Fruit fly (Drosophila melanogaster) whole organism, embryonic: ENCODE results near the gene CG5079.

Source experiments
- Abd-B ChIP-seq: fragments of 200-800 bp; sonication (Bioruptor generic); optimal IDR thresholded peaks from 2 replicates; lab custom pipeline; 2018; ENCODE audit warnings: missing biosample characterization, mild to moderate bottlenecking, missing genetic modification characterization, moderate library complexity
- CG10274 ChIP-seq: fragments of 200-800 bp; sonication (Bioruptor generic); optimal IDR thresholded peaks from 3 replicates; lab custom pipeline; 2017; ENCODE audit warnings: missing biosample characterization, mild to moderate bottlenecking, missing genetic modification characterization
- CG10543 ChIP-seq: fragments of 200-800 bp; sonication (Bioruptor generic); optimal IDR thresholded peaks from 3 replicates; lab custom pipeline; 2017; ENCODE audit warnings: missing biosample characterization, mild to moderate bottlenecking, missing genetic modification characterization, moderate library complexity
- CG11093 ChIP-seq: fragments of 200-800 bp; sonication (Bioruptor generic); IDR thresholded peaks from 3 replicates; pipeline ENCODE4 v1.3.6; 2022; ENCODE audit warnings: missing biosample characterization, missing genetic modification characterization
- CG11247 ChIP-seq: fragments of 200-800 bp; sonication (Bioruptor generic); IDR thresholded peaks from 2 replicates; pipeline ENCODE4 v1.3.6; 2022; ENCODE audit warnings: missing biosample characterization, missing genetic modification characterization
- CG11456 ChIP-seq: fragments of 200-800 bp; sonication (Bioruptor generic); IDR thresholded peaks from 3 replicates; pipeline ENCODE4 v1.3.6; 2022; ENCODE audit warnings: missing biosample characterization, missing genetic modification characterization
- CG11723 ChIP-seq: fragments of 200-800 bp; sonication (Bioruptor generic); optimal IDR thresholded peaks from 2 replicates; lab custom pipeline; 2017; ENCODE audit warnings: missing biosample characterization, mild to moderate bottlenecking, missing genetic modification characterization
- CG12219 ChIP-seq: fragments of 200-800 bp; sonication (Bioruptor generic); optimal IDR thresholded peaks from 3 replicates; lab custom pipeline; 2018; ENCODE audit warnings: missing biosample characterization, mild to moderate bottlenecking, missing genetic modification characterization
- CG12299 ChIP-seq: fragments of 200-800 bp; sonication (Bioruptor generic); optimal IDR thresholded peaks from 2 replicates; lab custom pipeline; 2018; ENCODE audit warnings: missing biosample characterization, mild to moderate bottlenecking, missing genetic modification characterization
- CG14667 ChIP-seq: fragments of 200-800 bp; sonication (Bioruptor generic); IDR thresholded peaks from 2 replicates; pipeline ENCODE4 v1.3.6; 2022; ENCODE audit warnings: missing biosample characterization, missing genetic modification characterization
- CG14965 ChIP-seq: fragments of 200-800 bp; sonication (Bioruptor generic); optimal IDR thresholded peaks from 2 replicates; lab custom pipeline; 2016; ENCODE audit warnings: missing biosample characterization, missing genetic modification characterization, borderline replicate concordance
- CG30403 ChIP-seq: fragments of 200-800 bp; sonication (Bioruptor generic); optimal IDR thresholded peaks from 3 replicates; lab custom pipeline; 2016; ENCODE audit warnings: missing biosample characterization, missing genetic modification characterization
- CG31441 ChIP-seq: fragments of 200-800 bp; sonication (Bioruptor generic); IDR thresholded peaks from 2 replicates; pipeline ENCODE4 v1.3.6; 2022; ENCODE audit warnings: missing biosample characterization, missing genetic modification characterization
- CG32532 ChIP-seq: fragments of 200-800 bp; sonication (Bioruptor generic); IDR thresholded peaks from 2 replicates; pipeline ENCODE4 v1.3.6; 2022; ENCODE audit warnings: missing biosample characterization, missing genetic modification characterization
- CG34376 ChIP-seq: fragments of 200-800 bp; sonication (Bioruptor generic); optimal IDR thresholded peaks from 2 replicates; lab custom pipeline; 2018; ENCODE audit warnings: missing biosample characterization, mild to moderate bottlenecking, missing genetic modification characterization
- CG34422 ChIP-seq: fragments of 200-800 bp; sonication (Bioruptor generic); IDR thresholded peaks from 3 replicates; pipeline ENCODE4 v1.3.6; 2022; ENCODE audit warnings: missing biosample characterization, missing genetic modification characterization
- CG3726 ChIP-seq: fragments of 200-800 bp; sonication (Bioruptor generic); IDR thresholded peaks from 3 replicates; pipeline ENCODE4, ENCODE4 v1.3.6; 2022; ENCODE audit warnings: missing biosample characterization, missing genetic modification characterization
- CG5180 ChIP-seq: fragments of 200-800 bp; sonication (Bioruptor generic); optimal IDR thresholded peaks from 3 replicates; lab custom pipeline; 2017; ENCODE audit warnings: missing biosample characterization, missing genetic modification characterization, mild to moderate bottlenecking, moderate library complexity, missing genetic modification reagents
- CG6854 ChIP-seq: fragments of 200-800 bp; sonication (Bioruptor generic); optimal IDR thresholded peaks from 3 replicates; lab custom pipeline; 2017; ENCODE audit warnings: missing biosample characterization, mild to moderate bottlenecking, missing genetic modification characterization
- CG7928 ChIP-seq: fragments of 200-800 bp; sonication (Bioruptor generic); optimal IDR thresholded peaks from 2 replicates; lab custom pipeline; 2017; ENCODE audit warnings: missing biosample characterization, mild to moderate bottlenecking, missing genetic modification characterization
- CG8281 ChIP-seq: fragments of 200-800 bp; sonication (Bioruptor generic); optimal IDR thresholded peaks from 2 replicates; lab custom pipeline; 2018; ENCODE audit warnings: missing biosample characterization, mild to moderate bottlenecking, missing genetic modification characterization, moderate library complexity
- CG9609 ChIP-seq: fragments of 200-800 bp; sonication (Bioruptor generic); optimal IDR thresholded peaks from 3 replicates; lab custom pipeline; 2016; ENCODE audit warnings: missing biosample characterization, missing genetic modification characterization
- CoRest ChIP-seq: fragments of 200-800 bp; sonication (Bioruptor generic); optimal IDR thresholded peaks from 3 replicates; lab custom pipeline; 2018; ENCODE audit warnings: missing biosample characterization, mild to moderate bottlenecking, missing genetic modification characterization, moderate library complexity
- Dip2 ChIP-seq: fragments of 200-800 bp; sonication (Bioruptor generic); IDR thresholded peaks from 2 replicates; pipeline ENCODE4 v1.3.6; 2022; ENCODE audit warnings: missing biosample characterization, missing genetic modification characterization
- Fer3 ChIP-seq: fragments of 200-800 bp; sonication (Bioruptor generic); optimal IDR thresholded peaks from 2 replicates; lab custom pipeline; 2018; ENCODE audit warnings: missing biosample characterization, mild to moderate bottlenecking, missing genetic modification characterization, moderate library complexity
- H2.0 ChIP-seq: fragments of 200-800 bp; sonication (Bioruptor generic); IDR thresholded peaks from 2 replicates; pipeline ENCODE4 v1.3.6; 2022; ENCODE audit warnings: missing biosample characterization, missing genetic modification characterization
- HmgZ ChIP-seq: fragments of 200-800 bp; sonication (Bioruptor generic); optimal IDR thresholded peaks from 2 replicates; lab custom pipeline; 2018; ENCODE audit warnings: missing biosample characterization, mild to moderate bottlenecking, missing genetic modification characterization
- Mes4 ChIP-seq: fragments of 200-800 bp; sonication (Bioruptor generic); optimal IDR thresholded peaks from 2 replicates; lab custom pipeline; 2016; ENCODE audit warnings: missing biosample characterization, missing genetic modification characterization
- Nf-YA ChIP-seq: fragments of 200-800 bp; sonication (Bioruptor generic); IDR thresholded peaks from 2 replicates; pipeline ENCODE4 v1.3.6; 2022; ENCODE audit warnings: missing biosample characterization, missing genetic modification characterization
- PHDP ChIP-seq: fragments of 200-800 bp; sonication (Bioruptor generic); optimal IDR thresholded peaks from 3 replicates; lab custom pipeline; 2018; ENCODE audit warnings: missing biosample characterization, mild to moderate bottlenecking, missing genetic modification characterization, moderate library complexity
- Ravus ChIP-seq: fragments of 200-800 bp; sonication (Bioruptor generic); IDR thresholded peaks from 2 replicates; pipeline ENCODE4 v1.3.6; 2022; ENCODE audit warnings: missing biosample characterization, missing genetic modification characterization
- Rx ChIP-seq: fragments of 200-800 bp; sonication (Bioruptor generic); IDR thresholded peaks from 2 replicates; pipeline ENCODE4 v1.3.6; 2022; ENCODE audit warnings: missing biosample characterization, missing genetic modification characterization
- Sry-β ChIP-seq: fragments of 200-800 bp; sonication (Bioruptor generic); optimal IDR thresholded peaks from 2 replicates; lab custom pipeline; 2018; ENCODE audit warnings: missing biosample characterization, mild to moderate bottlenecking, missing genetic modification characterization, moderate library complexity
- ara ChIP-seq: fragments of 200-800 bp; sonication (Bioruptor generic); IDR thresholded peaks from 2 replicates; pipeline ENCODE4 v1.3.6; 2022; ENCODE audit warnings: missing biosample characterization, missing genetic modification characterization
- cg ChIP-seq: fragments of 200-800 bp; sonication (Bioruptor generic); optimal IDR thresholded peaks from 3 replicates; lab custom pipeline; 2019; ENCODE audit warnings: missing biosample characterization, mild to moderate bottlenecking, missing genetic modification characterization, moderate library complexity
- crol ChIP-seq: fragments of 200-800 bp; sonication (Bioruptor generic); IDR thresholded peaks from 2 replicates; pipeline ENCODE4 v1.3.6; 2022; ENCODE audit warnings: missing biosample characterization, missing genetic modification characterization
- dimm ChIP-seq: fragments of 200-800 bp; sonication (Bioruptor generic); IDR thresholded peaks from 2 replicates; pipeline ENCODE4 v1.3.6; 2022; ENCODE audit warnings: missing biosample characterization, missing genetic modification characterization
- eve ChIP-seq, 2 experiments: fragments of >200 bp; optimal IDR thresholded peaks; 2 replicates each; lab custom pipeline; 2017; ENCODE audit warnings: missing biosample characterization in 2 of 2, missing genetic modification characterization in 2 of 2
- eyg ChIP-seq: fragments of 200-800 bp; sonication (Bioruptor generic); optimal IDR thresholded peaks from 3 replicates; lab custom pipeline; 2016; ENCODE audit warnings: missing biosample characterization, missing genetic modification characterization
- fd3F ChIP-seq: fragments of 200-800 bp; sonication (Bioruptor generic); optimal IDR thresholded peaks from 2 replicates; lab custom pipeline; 2018; ENCODE audit warnings: missing biosample characterization, mild to moderate bottlenecking, missing genetic modification characterization, moderate library complexity
- fd64A ChIP-seq: fragments of 200-800 bp; sonication (Bioruptor generic); optimal IDR thresholded peaks from 3 replicates; lab custom pipeline; 2018; ENCODE audit warnings: missing biosample characterization, mild to moderate bottlenecking, missing genetic modification characterization
- gcm2 ChIP-seq: fragments of 200-800 bp; sonication (Bioruptor generic); optimal IDR thresholded peaks from 2 replicates; lab custom pipeline; 2016; ENCODE audit warnings: missing biosample characterization, missing genetic modification characterization
- gsb ChIP-seq: fragments of 200-800 bp; sonication (Bioruptor generic); IDR thresholded peaks from 2 replicates; pipeline ENCODE4 v1.3.6; 2022; ENCODE audit warnings: missing biosample characterization, missing genetic modification characterization
- gt ChIP-seq: fragments of 200-800 bp; sonication (Bioruptor generic); IDR thresholded peaks from 2 replicates; pipeline ENCODE4 v1.3.6; 2022; ENCODE audit warnings: missing biosample characterization, missing genetic modification characterization
- her ChIP-seq: fragments of 200-800 bp; sonication (Bioruptor generic); optimal IDR thresholded peaks from 2 replicates; lab custom pipeline; 2016; ENCODE audit warnings: missing biosample characterization, missing genetic modification characterization
- ind ChIP-seq: fragments of 200-800 bp; sonication (Bioruptor generic); optimal IDR thresholded peaks from 3 replicates; lab custom pipeline; 2016; ENCODE audit warnings: missing biosample characterization, missing genetic modification characterization
- org-1 ChIP-seq: fragments of 200-800 bp; sonication (Bioruptor generic); optimal IDR thresholded peaks from 2 replicates; lab custom pipeline; 2017; ENCODE audit warnings: missing biosample characterization, missing genetic modification characterization
- sd ChIP-seq: fragments of 200-800 bp; sonication (Bioruptor generic); optimal IDR thresholded peaks from 3 replicates; lab custom pipeline; 2018; ENCODE audit warnings: missing biosample characterization, mild to moderate bottlenecking, missing genetic modification characterization, moderate library complexity
- sna ChIP-seq: fragments of 200-800 bp; sonication (Bioruptor generic); IDR thresholded peaks from 2 replicates; pipeline ENCODE4 v1.3.6; 2022; ENCODE audit warnings: missing biosample characterization, missing genetic modification characterization; ENCODE audit not compliant: partially characterized antibody
- tin ChIP-seq: fragments of 200-800 bp; sonication (Bioruptor generic); optimal IDR thresholded peaks from 3 replicates; lab custom pipeline; 2016; ENCODE audit warnings: missing biosample characterization, missing genetic modification characterization
- vnd ChIP-seq: fragments of 200-800 bp; sonication (Bioruptor generic); IDR thresholded peaks from 3 replicates; pipeline ENCODE4 v1.3.6; 2022; ENCODE audit warnings: missing biosample characterization, missing genetic modification characterization; ENCODE audit not compliant: partially characterized antibody
- wek ChIP-seq: fragments of 200-800 bp; sonication (Bioruptor generic); optimal IDR thresholded peaks from 3 replicates; lab custom pipeline; 2018; ENCODE audit warnings: missing biosample characterization, mild to moderate bottlenecking, missing genetic modification characterization, moderate library complexity
- yki ChIP-seq: fragments of >200 bp; optimal IDR thresholded peaks from 3 replicates; lab custom pipeline; 2018

Gene CG5079

DNA sequence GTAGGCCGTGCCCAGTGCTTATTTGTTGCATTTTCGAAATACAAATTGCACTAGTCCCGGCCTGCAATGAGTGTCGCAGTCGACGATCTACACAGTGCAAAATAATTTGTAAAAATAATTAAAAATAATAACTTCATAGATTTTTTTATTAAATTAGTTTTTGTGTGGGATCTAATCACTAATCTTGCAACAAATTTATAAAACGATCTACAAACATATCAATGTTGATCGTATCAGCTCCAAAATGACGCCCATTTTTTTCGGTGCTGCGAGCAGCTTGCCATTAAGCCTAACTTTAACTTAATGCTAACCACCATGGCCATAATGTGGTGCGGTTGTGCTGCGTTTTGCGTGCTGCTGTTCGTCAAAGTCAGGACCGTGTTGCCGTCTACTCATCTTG, 37.9 kb downstream of the CG5079 start (continued):
- TF ChIP-seq her (GFP tag; lab: Kevin White, UChicago) (no peak), CG9609 (GFP tag; lab: Kevin White, UChicago) (no peak), yki (lab: Kevin White, UChicago) (no peak), CG31441 (GFP tag; lab: Robert Waterston, UW) (no peak), CG6854 (GFP tag; lab: Kevin White, UChicago) (no peak), Fer3 (tag; lab: Kevin White, UChicago) (peak; percentile 7), tin (GFP tag; lab: Kevin White, UChicago) (no peak), CG11093 (GFP tag; lab: Robert Waterston, UW) (no peak), fd64A (no peak), Ravus (GFP tag; lab: Robert Waterston, UW) (no peak), CG3726 (GFP tag; lab: Robert Waterston, UW) (no peak), Rx (GFP tag; lab: Robert Waterston, UW) (no peak), CG8281 (tag; lab: Kevin White, UChicago) (no peak), Nf-YA (GFP tag; lab: Robert Waterston, UW) (no peak), gsb (GFP tag; lab: Robert Waterston, UW) (no peak), H2.0 (no peak), cg (GFP tag; lab: Kevin White, UChicago) (no peak), CG30403 (GFP tag; lab: Kevin White, UChicago) (no peak), CG7928 (no peak), CG32532 (GFP tag; lab: Robert Waterston, UW) (no peak), CoRest (tag; lab: Kevin White, UChicago) (no peak), HmgZ (tag; lab: Kevin White, UChicago) (no peak), PHDP (tag; lab: Kevin White, UChicago) (peak; percentile 27), CG5180 (GFP tag; lab: Kevin White, UChicago) (no peak), CG10274 (GFP tag; lab: Kevin White, UChicago) (no peak), vnd (GFP tag; lab: Robert Waterston, UW) (no peak), crol (GFP tag; lab: Robert Waterston, UW) (no peak), org-1 (GFP tag; lab: Kevin White, UChicago) (no peak), wek (no peak), CG10543 (no peak), fd3F (GFP tag; lab: Kevin White, UChicago) (no peak), CG11723 (GFP tag; lab: Kevin White, UChicago) (no peak), CG11247 (GFP tag; lab: Robert Waterston, UW) (no peak), Abd-B (no peak), eyg (GFP tag; lab: Kevin White, UChicago) (no peak), sd (no peak), CG11456 (no peak), CG14667 (GFP tag; lab: Robert Waterston, UW) (no peak), CG12219 (GFP tag; lab: Kevin White, UChicago) (no peak), CG34422 (GFP tag; lab: Robert Waterston, UW) (no peak), ind (GFP tag; lab: Kevin White, UChicago) (peak; percentile 16), gt (GFP tag; lab: Robert Waterston, UW) (no peak), eve (GFP tag; optimal IDR thresholded peaks at IDR 0.05; lab: Kevin White, UChicago) (no peak), Mes4 (GFP tag; lab: Kevin White, UChicago) (no peak), CG14965 (GFP tag; lab: Kevin White, UChicago) (no peak), ara (no peak), dimm (GFP tag; lab: Robert Waterston, UW) (no peak), sna (GFP tag; lab: Robert Waterston, UW) (no peak), gcm2 (GFP tag; lab: Kevin White, UChicago) (no peak), CG12299 (tag; lab: Kevin White, UChicago) (no peak), Dip2 (GFP tag; lab: Robert Waterston, UW) (no peak), CG34376 (GFP tag; lab: Kevin White, UChicago) (no peak), Sry-β (GFP tag; lab: Kevin White, UChicago) (no peak)
